Worm (Caenorhabditis elegans) whole organism, L4/young adult: ENCODE measurements around the gene ace-4.

ENCODE experiments used
- dao-5 ChIP-seq: sonication (generic microtip); optimal IDR thresholded peaks from 2 replicates; lab custom pipeline; 2016; ENCODE audit warnings: missing genotype, missing genetic modification characterization, moderate library complexity, missing compliant biosample characterization
- him-1 ChIP-seq: sonication (generic microtip); optimal IDR thresholded peaks from 2 replicates; lab custom pipeline; 2016; ENCODE audit warnings: missing genotype, missing genetic modification reagents, missing genetic modification characterization, missing compliant biosample characterization

- TF ChIP-seq him-1, result no peak
- no peak for TF ChIP-seq dao-5 (tag; lab: Kevin White, UChicago)
Measured at ce11 chrII:14218142-14218541, 20.3 kb downstream of the ace-4 start.
